Fruit fly (Drosophila melanogaster) S2 (cell line): ENCODE measurements around the gene CG12783.

Source experiments
- CG8478 ChIP-seq: fragments of >200 bp; optimal IDR thresholded peaks from 2 replicates; lab custom pipeline; 2018
- CTCF ChIP-seq, 2 experiments: fragments of >200 bp; optimal IDR thresholded peaks; 2 replicates each; lab custom pipeline; 2018

DNA sequence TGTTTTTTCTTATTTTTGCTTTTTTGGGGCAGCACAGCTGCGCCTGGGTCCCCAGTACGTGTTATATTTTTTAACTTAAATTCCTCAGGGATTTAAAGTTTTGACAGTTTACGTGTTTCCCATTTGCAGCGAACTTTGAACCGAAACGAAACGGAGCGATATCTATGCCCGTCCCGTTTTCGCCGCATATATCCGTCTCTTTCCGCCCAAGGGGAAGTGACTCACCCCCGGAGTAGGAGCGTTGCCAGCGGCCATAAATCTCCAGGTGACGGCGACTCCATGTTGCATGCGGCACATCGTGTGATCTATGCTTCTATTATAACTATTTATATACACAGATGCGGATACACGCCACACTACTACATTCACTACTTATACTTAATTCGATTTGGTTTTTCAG, 48.5 kb upstream of the CG12783 start:
- TF ChIP-seq CG8478 (lab: Kevin White, UChicago) (no peak), CTCF (optimal IDR thresholded peaks at IDR 0.05; lab: Kevin White, UChicago) (no peak)
